Worm (Caenorhabditis elegans) whole organism, late embryonic: Measurements from ENCODE around the gene tes-1.
A peak's percentile ranks its signal among the peaks of the same experiment; 100 is the strongest.

Experiments used
- C08G9.2 ChIP-seq: sonication (generic microtip); optimal IDR thresholded peaks from 2 replicates; lab custom pipeline; 2016; ENCODE audit warnings: mild to moderate bottlenecking, missing genetic modification characterization, moderate library complexity, missing compliant biosample characterization
- C38D4.7 ChIP-seq: fragments of 200-800 bp; sonication (Bioruptor generic); optimal IDR thresholded peaks from 2 replicates; lab custom pipeline; 2018; ENCODE audit warnings: mild to moderate bottlenecking, missing genetic modification characterization, moderate library complexity, missing compliant biosample characterization
- F13H6.1 ChIP-seq: sonication (generic microtip); optimal IDR thresholded peaks from 2 replicates; lab custom pipeline; 2016; ENCODE audit warnings: missing genetic modification characterization, missing compliant biosample characterization
- K09A11.1 ChIP-seq: sonication (generic microtip); optimal IDR thresholded peaks from 2 replicates; lab custom pipeline; 2017; ENCODE audit warnings: antibody characterized with exemption, mild to moderate bottlenecking, missing genetic modification characterization, missing compliant biosample characterization; ENCODE audit not compliant: insufficient read depth
- ahr-1 ChIP-seq: sonication (generic microtip); optimal IDR thresholded peaks from 2 replicates; lab custom pipeline; 2016; ENCODE audit warnings: missing genetic modification characterization, missing compliant biosample characterization
- ama-1 ChIP-seq: fragments of 150-350 bp; optimal IDR thresholded peaks from 2 replicates; lab custom pipeline; 2014
- ceh-18 ChIP-seq: sonication (generic microtip); optimal IDR thresholded peaks from 2 replicates; lab custom pipeline; 2016; ENCODE audit warnings: missing genetic modification characterization, missing compliant biosample characterization
- ceh-19 ChIP-seq: fragments of 200-800 bp; sonication (Bioruptor generic); optimal IDR thresholded peaks from 2 replicates; lab custom pipeline; 2018; ENCODE audit warnings: mild to moderate bottlenecking, missing genetic modification characterization, missing compliant biosample characterization
- ceh-22 ChIP-seq: sonication (generic microtip); optimal IDR thresholded peaks from 2 replicates; lab custom pipeline; 2017; ENCODE audit warnings: missing biosample characterization, missing genetic modification characterization
- ceh-31 ChIP-seq: sonication (generic microtip); optimal IDR thresholded peaks from 2 replicates; lab custom pipeline; 2016; ENCODE audit warnings: missing genetic modification characterization, missing compliant biosample characterization
- ceh-34 ChIP-seq: sonication (generic microtip); optimal IDR thresholded peaks from 2 replicates; lab custom pipeline; 2016; ENCODE audit warnings: mild to moderate bottlenecking, missing genetic modification characterization, missing compliant biosample characterization
- ceh-6 ChIP-seq: fragments of 200-800 bp; sonication (Bioruptor generic); optimal IDR thresholded peaks from 2 replicates; lab custom pipeline; 2018; ENCODE audit warnings: mild to moderate bottlenecking, missing genetic modification characterization, missing compliant biosample characterization
- elt-2 ChIP-seq: sonication (generic microtip); optimal IDR thresholded peaks from 2 replicates; lab custom pipeline; 2016; ENCODE audit warnings: missing genetic modification reagents, missing genetic modification characterization, missing compliant biosample characterization
- ets-4 ChIP-seq: sonication (generic microtip); optimal IDR thresholded peaks from 2 replicates; lab custom pipeline; 2016; ENCODE audit warnings: missing genetic modification characterization, missing compliant biosample characterization
- eyg-1 ChIP-seq: sonication (generic microtip); optimal IDR thresholded peaks from 2 replicates; lab custom pipeline; 2016; ENCODE audit warnings: missing genotype, missing genetic modification characterization, missing compliant biosample characterization
- gmeb-2 ChIP-seq: sonication (generic microtip); optimal IDR thresholded peaks from 2 replicates; lab custom pipeline; 2016; ENCODE audit warnings: missing genetic modification characterization, inconsistent platforms, missing compliant biosample characterization
- hlh-15 ChIP-seq: sonication (generic microtip); optimal IDR thresholded peaks from 2 replicates; lab custom pipeline; 2016; ENCODE audit warnings: missing genetic modification characterization, missing compliant biosample characterization
- hlh-6 ChIP-seq: sonication (generic microtip); optimal IDR thresholded peaks from 2 replicates; lab custom pipeline; 2016; ENCODE audit warnings: missing genotype, missing genetic modification characterization, missing compliant biosample characterization
- hlh-8 ChIP-seq: sonication (generic microtip); optimal IDR thresholded peaks from 2 replicates; lab custom pipeline; 2016; ENCODE audit warnings: missing genotype, missing genetic modification characterization, missing compliant biosample characterization
- madf-2 ChIP-seq: sonication (generic microtip); optimal IDR thresholded peaks from 2 replicates; lab custom pipeline; 2017; ENCODE audit warnings: missing genetic modification characterization, missing compliant biosample characterization
- nhr-11 ChIP-seq: fragments of 150-350 bp; optimal IDR thresholded peaks from 2 replicates; lab custom pipeline; 2014; ENCODE audit warnings: missing biosample characterization, missing genetic modification characterization
- npax-4 ChIP-seq: sonication (generic microtip); optimal IDR thresholded peaks from 2 replicates; lab custom pipeline; 2016; ENCODE audit warnings: missing genetic modification characterization, missing compliant biosample characterization
- odd-2 ChIP-seq: sonication (generic microtip); optimal IDR thresholded peaks from 2 replicates; lab custom pipeline; 2017; ENCODE audit warnings: antibody characterized with exemption, mild to moderate bottlenecking, missing genetic modification characterization, missing compliant biosample characterization
- pag-3 ChIP-seq: sonication (generic microtip); optimal IDR thresholded peaks from 2 replicates; lab custom pipeline; 2016; ENCODE audit warnings: missing compliant biosample characterization, missing genetic modification characterization, borderline replicate concordance
- pha-2 ChIP-seq: sonication (generic microtip); optimal IDR thresholded peaks from 2 replicates; lab custom pipeline; 2017; ENCODE audit warnings: mild to moderate bottlenecking, missing genetic modification characterization, missing compliant biosample characterization
- pha-4 ChIP-seq: fragments of 150-350 bp; optimal IDR thresholded peaks from 2 replicates; lab custom pipeline; 2018; ENCODE audit warnings: missing biosample characterization, missing genetic modification reagents, missing genetic modification characterization
- pqm-1 ChIP-seq: sonication (generic microtip); optimal IDR thresholded peaks from 2 replicates; lab custom pipeline; 2016; ENCODE audit warnings: missing genetic modification characterization, missing compliant biosample characterization
- rnt-1 ChIP-seq: sonication (generic microtip); optimal IDR thresholded peaks from 2 replicates; lab custom pipeline; 2016; ENCODE audit warnings: missing genetic modification characterization, missing compliant biosample characterization
- sox-2 ChIP-seq: fragments of 200-800 bp; sonication (Bioruptor generic); IDR thresholded peaks from 2 replicates; pipeline ENCODE4 v1.3.6; 2022; ENCODE audit warnings: missing genetic modification reagents, missing genetic modification characterization, missing compliant biosample characterization
- unc-3 ChIP-seq, 2 experiments: fragments of 200-800 bp in 1 of 2; sonication (Bioruptor generic) in 1 of 2; sonication (generic microtip) in 1 of 2; conservative IDR thresholded peaks in 1 of 2; optimal IDR thresholded peaks in 1 of 2; 2 replicates each; pipeline versions ENCODE4 v1.3.6 to Lab custom; 2016 to 2022; ENCODE audit warnings: missing compliant biosample characterization in 2 of 2, missing genetic modification characterization in 2 of 2, missing genetic modification reagents in 1 of 2
- unc-42 ChIP-seq: sonication (generic microtip); optimal IDR thresholded peaks from 2 replicates; lab custom pipeline; 2016; ENCODE audit warnings: missing genotype, missing genetic modification characterization, missing compliant biosample characterization
- unc-55 ChIP-seq: sonication (generic microtip); optimal IDR thresholded peaks from 2 replicates; lab custom pipeline; 2017; ENCODE audit warnings: missing biosample characterization, missing genetic modification reagents, missing genetic modification characterization
- unc-86 ChIP-seq: sonication (generic microtip); optimal IDR thresholded peaks from 2 replicates; lab custom pipeline; 2016; ENCODE audit warnings: missing genetic modification characterization, missing compliant biosample characterization

tes-1 gene

DNA sequence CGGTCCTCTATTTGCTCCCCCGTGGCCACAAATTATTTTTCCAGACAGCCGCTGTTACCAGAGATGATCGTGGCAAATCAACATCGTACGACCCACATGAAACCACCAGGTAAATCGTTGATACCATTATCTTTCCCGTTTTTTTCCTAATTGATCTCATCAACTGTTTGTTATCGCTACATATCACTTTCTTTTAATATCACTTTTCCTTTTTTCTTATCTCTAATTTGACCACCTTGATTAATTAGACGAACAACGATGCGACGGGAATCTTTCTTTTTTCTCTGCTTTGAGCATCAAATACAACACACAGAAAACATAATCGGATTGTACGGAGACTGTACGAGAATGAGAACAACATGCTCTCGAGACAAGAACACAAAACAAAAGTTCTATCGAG is 11.0 kb downstream of the tes-1 start:
- TF ChIP-seq ceh-22 (tag; lab: Kevin White, UChicago): no peak
- TF ChIP-seq unc-3 (GFP tag; conservative IDR thresholded peaks at IDR 0.05; lab: Robert Waterston, UW): no peak
- TF ChIP-seq unc-3 (tag; optimal IDR thresholded peaks at IDR 0.05; lab: Kevin White, UChicago): no peak
- no peak for TF ChIP-seq ceh-18 (tag; lab: Kevin White, UChicago)
- no peak for TF ChIP-seq hlh-15 (tag; lab: Kevin White, UChicago)
- peak; percentile 86 for TF ChIP-seq elt-2
- no peak for TF ChIP-seq hlh-6 (tag; lab: Kevin White, UChicago)
- no peak for TF ChIP-seq ahr-1

DNA sequence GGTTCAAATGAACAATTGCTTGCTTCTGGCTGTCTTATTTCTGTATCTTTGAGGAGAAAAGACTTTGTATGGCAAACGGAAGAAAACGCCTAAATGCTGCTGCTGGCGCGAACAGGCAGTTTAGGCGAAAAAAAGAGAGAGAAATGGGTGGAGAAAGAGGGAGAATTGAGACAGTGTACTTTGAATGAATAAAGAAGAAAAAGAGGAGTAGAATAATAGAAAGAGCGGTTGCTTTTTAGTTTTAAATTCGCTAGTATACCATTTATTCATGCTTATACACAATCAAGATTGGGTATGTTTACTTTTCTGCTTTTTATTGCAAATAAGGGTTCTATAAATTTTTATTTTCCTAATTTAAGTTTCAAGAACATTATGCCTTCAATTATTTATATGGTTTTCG is 11.9 kb downstream of the tes-1 start:
- TF ChIP-seq pag-3 (tag; lab: Kevin White, UChicago) (no peak), ceh-19 (GFP tag; lab: Kevin White, UChicago) (no peak), C38D4.7 (GFP tag; lab: Kevin White, UChicago) (no peak), unc-42 (no peak), unc-86 (tag; lab: Kevin White, UChicago) (no peak), hlh-8 (tag; lab: Kevin White, UChicago) (no peak), ets-4 (tag; lab: Kevin White, UChicago) (no peak), unc-3 (GFP tag; conservative IDR thresholded peaks at IDR 0.05; lab: Robert Waterston, UW) (no peak), unc-3 (tag; optimal IDR thresholded peaks at IDR 0.05; lab: Kevin White, UChicago) (no peak), pqm-1 (tag; lab: Kevin White, UChicago) (no peak), pha-4 (no peak), K09A11.1 (tag; lab: Kevin White, UChicago) (no peak), gmeb-2 (tag; lab: Kevin White, UChicago) (no peak), odd-2 (tag; lab: Kevin White, UChicago) (no peak), eyg-1 (tag; lab: Kevin White, UChicago) (no peak)
- TF ChIP-seq, all 69 proteins: peak for 0

DNA sequence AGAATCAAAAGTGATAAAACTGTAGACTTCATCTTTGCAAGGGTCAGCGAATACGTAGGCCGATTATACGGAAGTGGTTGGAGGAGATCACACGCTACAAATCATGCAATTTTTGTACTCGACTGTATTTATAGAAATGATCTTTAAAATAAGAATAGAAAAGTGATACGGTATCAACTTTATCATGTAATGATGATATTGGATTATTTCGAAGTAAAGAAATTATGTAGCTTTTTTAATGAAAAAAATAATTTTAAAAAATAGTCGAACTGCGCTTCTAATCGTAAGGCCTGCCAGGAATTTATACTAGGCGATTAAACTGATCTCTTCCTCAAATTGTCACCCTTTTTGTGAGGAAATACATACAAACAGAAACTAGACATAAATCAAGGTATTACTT is 17.4 kb downstream of the tes-1 start, which contains the start of gene B0496.11:
Gene B0496.11, minus strand, starts transcription at position 101 of the 400 bp plus-strand sequence.
- TF ChIP-seq C08G9.2: no peak
- TF ChIP-seq ceh-34: no peak
- no peak for TF ChIP-seq pha-4
- TF ChIP-seq pqm-1 (tag; lab: Kevin White, UChicago): no peak
- no peak for TF ChIP-seq ceh-31 (tag; lab: Kevin White, UChicago)
- no peak for TF ChIP-seq pha-2 (tag; lab: Kevin White, UChicago)
- TF ChIP-seq sox-2 (GFP tag; lab: Robert Waterston, UW): no peak
- no peak for TF ChIP-seq nhr-11 (tag; lab: Kevin White, UChicago)

DNA sequence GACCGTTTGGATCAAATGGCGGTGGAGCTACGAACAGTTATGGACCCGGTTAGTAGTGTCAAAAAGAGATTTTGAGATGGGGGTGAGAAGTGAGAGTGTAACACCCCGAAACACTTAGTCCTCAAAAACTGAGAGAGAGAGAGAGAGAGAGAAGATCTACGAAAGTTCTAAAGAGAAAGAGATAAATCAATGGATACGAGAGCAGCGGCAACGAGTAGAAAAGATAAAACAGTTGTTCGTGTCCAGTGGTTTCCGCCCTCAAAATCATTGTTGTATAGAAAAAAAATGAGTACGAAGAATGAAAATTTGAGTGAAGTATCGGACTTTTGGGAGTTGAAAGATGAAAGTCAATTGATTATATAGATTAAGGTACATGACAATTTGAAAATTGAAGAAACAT is 22.2 kb downstream of the tes-1 start:
- TF ChIP-seq rnt-1 (tag; lab: Kevin White, UChicago) (peak; percentile 23), ceh-19 (GFP tag; lab: Kevin White, UChicago) (no peak), ceh-18 (tag; lab: Kevin White, UChicago) (peak; percentile 6), unc-55 (GFP tag; lab: Kevin White, UChicago) (peak; percentile 69)

DNA sequence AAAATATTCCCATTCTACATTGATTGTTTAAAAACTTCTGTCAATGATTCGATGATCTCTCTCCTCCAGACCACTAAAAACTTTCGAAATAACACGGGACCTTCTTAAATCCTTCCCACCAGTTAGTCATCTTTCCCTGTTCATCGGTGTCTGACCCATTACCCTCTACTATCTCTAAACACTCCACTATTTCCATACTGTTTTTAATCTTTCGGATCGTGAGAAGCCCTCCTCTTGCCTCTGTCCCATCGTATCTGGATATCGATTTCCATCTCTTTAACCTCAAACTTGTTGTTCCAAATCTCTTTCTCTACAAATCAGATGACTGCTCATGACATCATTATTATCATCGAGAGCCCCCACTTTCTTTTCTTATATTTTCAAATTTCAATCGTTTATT is 22.9 kb downstream of the tes-1 start:
- no peak for TF ChIP-seq unc-42
- TF ChIP-seq ceh-6 (GFP tag; lab: Kevin White, UChicago): no peak
- TF ChIP-seq npax-4 (tag; lab: Kevin White, UChicago): no peak
- TF ChIP-seq C08G9.2: no peak
- TF ChIP-seq ceh-19 (GFP tag; lab: Kevin White, UChicago): no peak
- TF ChIP-seq odd-2 (tag; lab: Kevin White, UChicago): no peak
- no peak for TF ChIP-seq madf-2 (tag; lab: Kevin White, UChicago)
- TF ChIP-seq F13H6.1 (tag; lab: Kevin White, UChicago): no peak
- no peak for TF ChIP-seq pha-4
- TF ChIP-seq ama-1: no peak
- no peak for TF ChIP-seq nhr-11 (tag; lab: Kevin White, UChicago)
